Fruit fly (Drosophila melanogaster) whole organism, embryonic: ENCODE data around the gene CG17959.

Source experiments
- Asciz ChIP-seq: fragments of 200-800 bp; sonication (Bioruptor generic); optimal IDR thresholded peaks from 2 replicates; lab custom pipeline; 2017; ENCODE audit warnings: missing biosample characterization, mild to moderate bottlenecking, missing genetic modification characterization, missing genetic modification reagents
- CG11560 ChIP-seq: fragments of 200-800 bp; sonication (Bioruptor generic); IDR thresholded peaks from 3 replicates; pipeline ENCODE4 v1.3.6; 2022; ENCODE audit warnings: missing biosample characterization, missing genetic modification characterization
- CG12219 ChIP-seq: fragments of 200-800 bp; sonication (Bioruptor generic); optimal IDR thresholded peaks from 3 replicates; lab custom pipeline; 2018; ENCODE audit warnings: missing biosample characterization, mild to moderate bottlenecking, missing genetic modification characterization
- CG12299 ChIP-seq: fragments of 200-800 bp; sonication (Bioruptor generic); optimal IDR thresholded peaks from 2 replicates; lab custom pipeline; 2018; ENCODE audit warnings: missing biosample characterization, mild to moderate bottlenecking, missing genetic modification characterization
- CG12391 ChIP-seq: fragments of 200-800 bp; sonication (Bioruptor generic); optimal IDR thresholded peaks from 3 replicates; lab custom pipeline; 2018; ENCODE audit warnings: missing biosample characterization, mild to moderate bottlenecking, missing genetic modification characterization, moderate library complexity
- CG12942 ChIP-seq: fragments of 200-800 bp; sonication (Bioruptor generic); optimal IDR thresholded peaks from 3 replicates; lab custom pipeline; 2016; ENCODE audit warnings: missing biosample characterization, missing genetic modification characterization
- CG14710 ChIP-seq: fragments of 200-800 bp; sonication (Bioruptor generic); optimal IDR thresholded peaks from 3 replicates; lab custom pipeline; 2019; ENCODE audit warnings: missing biosample characterization, mild to moderate bottlenecking, missing genetic modification characterization, moderate library complexity
- CG15696 ChIP-seq: fragments of 200-800 bp; sonication (Bioruptor generic); optimal IDR thresholded peaks from 2 replicates; lab custom pipeline; 2019; ENCODE audit warnings: missing biosample characterization, mild to moderate bottlenecking, missing genetic modification characterization, moderate library complexity
- CG1603 ChIP-seq: fragments of 200-800 bp; sonication (Bioruptor generic); optimal IDR thresholded peaks from 2 replicates; lab custom pipeline; 2019; ENCODE audit warnings: missing biosample characterization, mild to moderate bottlenecking, missing genetic modification characterization, moderate library complexity
- CG1832 ChIP-seq: fragments of 200-800 bp; sonication (Bioruptor generic); optimal IDR thresholded peaks from 2 replicates; lab custom pipeline; 2017; ENCODE audit warnings: missing biosample characterization, mild to moderate bottlenecking, missing genetic modification characterization, inconsistent platforms
- CG2120 ChIP-seq: fragments of 200-800 bp; sonication (Bioruptor generic); optimal IDR thresholded peaks from 3 replicates; lab custom pipeline; 2016; ENCODE audit warnings: missing biosample characterization, missing genetic modification characterization
- CG34422 ChIP-seq: fragments of 200-800 bp; sonication (Bioruptor generic); IDR thresholded peaks from 3 replicates; pipeline ENCODE4 v1.3.6; 2022; ENCODE audit warnings: missing biosample characterization, missing genetic modification characterization
- CG3838 ChIP-seq: fragments of 200-800 bp; sonication (Bioruptor generic); optimal IDR thresholded peaks from 3 replicates; lab custom pipeline; 2016; ENCODE audit warnings: missing biosample characterization, missing genetic modification characterization
- CG4707 ChIP-seq: fragments of 200-800 bp; sonication (Bioruptor generic); optimal IDR thresholded peaks from 2 replicates; lab custom pipeline; 2018; ENCODE audit warnings: missing biosample characterization, mild to moderate bottlenecking, missing genetic modification characterization, moderate library complexity
- CG8478 ChIP-seq: fragments of >200 bp; optimal IDR thresholded peaks from 2 replicates; lab custom pipeline; 2018
- CG9727 ChIP-seq: fragments of 200-800 bp; sonication (Bioruptor generic); optimal IDR thresholded peaks from 3 replicates; lab custom pipeline; 2017; ENCODE audit warnings: missing biosample characterization, mild to moderate bottlenecking, missing genetic modification characterization
- CG9932 ChIP-seq: fragments of 200-800 bp; sonication (Bioruptor generic); IDR thresholded peaks from 2 replicates; pipeline ENCODE4 v1.3.6; 2022; ENCODE audit warnings: missing biosample characterization, missing genetic modification characterization
- CTCF ChIP-seq: fragments of 200-800 bp; sonication (Bioruptor generic); optimal IDR thresholded peaks from 2 replicates; lab custom pipeline; 2017; ENCODE audit warnings: missing biosample characterization, mild to moderate bottlenecking, missing genetic modification characterization, moderate library complexity
- CrebB ChIP-seq: fragments of 200-800 bp; sonication (Bioruptor generic); optimal IDR thresholded peaks from 3 replicates; lab custom pipeline; 2018; ENCODE audit warnings: missing biosample characterization, mild to moderate bottlenecking, missing genetic modification characterization
- Doc2 ChIP-seq: fragments of 200-800 bp; sonication (Bioruptor generic); IDR thresholded peaks from 2 replicates; pipeline ENCODE4 v1.3.6; 2022; ENCODE audit warnings: missing biosample characterization, missing genetic modification characterization
- Dref ChIP-seq: fragments of 200-800 bp; sonication (Bioruptor generic); IDR thresholded peaks from 2 replicates; pipeline ENCODE4 v1.3.6; 2022; ENCODE audit warnings: missing biosample characterization, missing genetic modification characterization
- Hmx ChIP-seq: fragments of 200-800 bp; sonication (Bioruptor generic); optimal IDR thresholded peaks from 2 replicates; lab custom pipeline; 2016; ENCODE audit warnings: missing biosample characterization, missing genetic modification characterization
- Hr39 ChIP-seq: fragments of >200 bp; optimal IDR thresholded peaks from 2 replicates; lab custom pipeline; 2017
- NK7.1 ChIP-seq: fragments of 200-800 bp; sonication (Bioruptor generic); optimal IDR thresholded peaks from 3 replicates; lab custom pipeline; 2016; ENCODE audit warnings: missing biosample characterization, missing genetic modification characterization
- Neu2 ChIP-seq: fragments of 200-800 bp; sonication (Bioruptor generic); optimal IDR thresholded peaks from 3 replicates; lab custom pipeline; 2016; ENCODE audit warnings: missing biosample characterization, missing genetic modification characterization, borderline replicate concordance
- PHDP ChIP-seq: fragments of 200-800 bp; sonication (Bioruptor generic); optimal IDR thresholded peaks from 3 replicates; lab custom pipeline; 2018; ENCODE audit warnings: missing biosample characterization, mild to moderate bottlenecking, missing genetic modification characterization, moderate library complexity
- Pdp1 ChIP-seq, 2 experiments: fragments of 200-800 bp; sonication (Bioruptor generic); optimal IDR thresholded peaks; 3 replicates each; lab custom pipeline; 2016; ENCODE audit warnings: missing biosample characterization in 2 of 2, missing genetic modification characterization in 2 of 2, mild to moderate bottlenecking in 1 of 2, moderate library complexity in 1 of 2
- Sin3A ChIP-seq: fragments of >200 bp; optimal IDR thresholded peaks from 2 replicates; lab custom pipeline; 2018
- cg ChIP-seq: fragments of 200-800 bp; sonication (Bioruptor generic); optimal IDR thresholded peaks from 3 replicates; lab custom pipeline; 2019; ENCODE audit warnings: missing biosample characterization, mild to moderate bottlenecking, missing genetic modification characterization, moderate library complexity
- chinmo ChIP-seq: fragments of 200-800 bp; sonication (Bioruptor generic); IDR thresholded peaks from 4 replicates; pipeline ENCODE4 v1.3.6; 2022; ENCODE audit warnings: missing biosample characterization, missing genetic modification characterization; ENCODE audit not compliant: partially characterized antibody
- crol ChIP-seq: fragments of 200-800 bp; sonication (Bioruptor generic); IDR thresholded peaks from 2 replicates; pipeline ENCODE4 v1.3.6; 2022; ENCODE audit warnings: missing biosample characterization, missing genetic modification characterization
- fu2 ChIP-seq: fragments of 200-800 bp; sonication (Bioruptor generic); optimal IDR thresholded peaks from 2 replicates; lab custom pipeline; 2016; ENCODE audit warnings: missing biosample characterization, missing genetic modification characterization
- gcm ChIP-seq: fragments of 200-800 bp; sonication (Bioruptor generic); optimal IDR thresholded peaks from 2 replicates; lab custom pipeline; 2019; ENCODE audit warnings: missing biosample characterization, mild to moderate bottlenecking, missing genetic modification characterization, moderate library complexity
- gfzf ChIP-seq: fragments of 200-800 bp; sonication (Bioruptor generic); optimal IDR thresholded peaks from 2 replicates; lab custom pipeline; 2016; ENCODE audit warnings: missing biosample characterization, mild to moderate bottlenecking, missing genetic modification characterization, moderate library complexity
- gro ChIP-seq: fragments of 200-800 bp; sonication (Bioruptor generic); optimal IDR thresholded peaks from 2 replicates; lab custom pipeline; 2016; ENCODE audit warnings: missing biosample characterization, missing genetic modification characterization
- gsb-n ChIP-seq: fragments of 200-800 bp; sonication (Bioruptor generic); optimal IDR thresholded peaks from 3 replicates; lab custom pipeline; 2018; ENCODE audit warnings: missing biosample characterization, mild to moderate bottlenecking, missing genetic modification characterization
- gt ChIP-seq: fragments of 200-800 bp; sonication (Bioruptor generic); IDR thresholded peaks from 2 replicates; pipeline ENCODE4 v1.3.6; 2022; ENCODE audit warnings: missing biosample characterization, missing genetic modification characterization
- lov ChIP-seq, 2 experiments: fragments of 200-800 bp in 1 of 2; fragments of >200 bp in 1 of 2; sonication (Bioruptor generic) in 1 of 2; IDR thresholded peaks in 1 of 2; optimal IDR thresholded peaks in 1 of 2; 2 replicates in 1 of 2; 3 replicates in 1 of 2; pipeline versions ENCODE4 v1.3.6 to Lab custom; 2017 to 2022; ENCODE audit warnings: missing biosample characterization in 1 of 2, missing genetic modification characterization in 1 of 2
- mirr ChIP-seq: fragments of 200-800 bp; sonication (Bioruptor generic); optimal IDR thresholded peaks from 3 replicates; lab custom pipeline; 2018; ENCODE audit warnings: missing biosample characterization, mild to moderate bottlenecking, missing genetic modification characterization
- nerfin-2 ChIP-seq: fragments of 200-800 bp; sonication (Bioruptor generic); IDR thresholded peaks from 2 replicates; pipeline ENCODE4 v1.3.6; 2022; ENCODE audit warnings: missing biosample characterization, missing genetic modification characterization; ENCODE audit not compliant: partially characterized antibody
- org-1 ChIP-seq: fragments of 200-800 bp; sonication (Bioruptor generic); optimal IDR thresholded peaks from 2 replicates; lab custom pipeline; 2017; ENCODE audit warnings: missing biosample characterization, missing genetic modification characterization
- phol ChIP-seq: fragments of 200-800 bp; sonication (Bioruptor generic); optimal IDR thresholded peaks from 3 replicates; lab custom pipeline; 2018; ENCODE audit warnings: missing biosample characterization, mild to moderate bottlenecking, missing genetic modification characterization, moderate library complexity
- pros ChIP-seq: fragments of 200-800 bp; sonication (Bioruptor generic); optimal IDR thresholded peaks from 3 replicates; lab custom pipeline; 2019; ENCODE audit warnings: missing biosample characterization, mild to moderate bottlenecking, missing genetic modification characterization, moderate library complexity
- pum ChIP-seq: fragments of 200-800 bp; sonication (Bioruptor generic); optimal IDR thresholded peaks from 2 replicates; lab custom pipeline; 2016; ENCODE audit warnings: missing biosample characterization, missing genetic modification characterization
- salm ChIP-seq: fragments of 200-800 bp; sonication (Bioruptor generic); optimal IDR thresholded peaks from 2 replicates; lab custom pipeline; 2018; ENCODE audit warnings: missing biosample characterization, mild to moderate bottlenecking, missing genetic modification characterization
- sens ChIP-seq: fragments of 200-800 bp; sonication (Bioruptor generic); peaks from one replicate; lab custom pipeline; 2016; ENCODE audit warnings: missing biosample characterization, missing genetic modification characterization
- slou ChIP-seq: fragments of 200-800 bp; sonication (Bioruptor generic); optimal IDR thresholded peaks from 3 replicates; lab custom pipeline; 2016; ENCODE audit warnings: missing biosample characterization, missing genetic modification characterization
- sr ChIP-seq: fragments of 200-800 bp; sonication (Bioruptor generic); IDR thresholded peaks from 3 replicates; pipeline ENCODE4 v1.3.6; 2022; ENCODE audit warnings: missing biosample characterization, missing genetic modification characterization
- tll ChIP-seq, 2 experiments: fragments of 200-800 bp in 1 of 2; fragments of >200 bp in 1 of 2; sonication (Bioruptor generic) in 1 of 2; optimal IDR thresholded peaks; 2 replicates each; lab custom pipeline; 2017 to 2019; ENCODE audit warnings: missing biosample characterization in 2 of 2, missing genetic modification characterization in 2 of 2, mild to moderate bottlenecking in 1 of 2, moderate library complexity in 1 of 2
- tup ChIP-seq: fragments of 200-800 bp; sonication (Bioruptor generic); optimal IDR thresholded peaks from 2 replicates; lab custom pipeline; 2016; ENCODE audit warnings: missing biosample characterization, mild to moderate bottlenecking, missing genetic modification characterization, moderate library complexity
- zfh2 ChIP-seq: fragments of 200-800 bp; sonication (Bioruptor generic); optimal IDR thresholded peaks from 2 replicates; lab custom pipeline; 2016; ENCODE audit warnings: missing biosample characterization, missing genetic modification characterization

The CG17959 gene

DNA sequence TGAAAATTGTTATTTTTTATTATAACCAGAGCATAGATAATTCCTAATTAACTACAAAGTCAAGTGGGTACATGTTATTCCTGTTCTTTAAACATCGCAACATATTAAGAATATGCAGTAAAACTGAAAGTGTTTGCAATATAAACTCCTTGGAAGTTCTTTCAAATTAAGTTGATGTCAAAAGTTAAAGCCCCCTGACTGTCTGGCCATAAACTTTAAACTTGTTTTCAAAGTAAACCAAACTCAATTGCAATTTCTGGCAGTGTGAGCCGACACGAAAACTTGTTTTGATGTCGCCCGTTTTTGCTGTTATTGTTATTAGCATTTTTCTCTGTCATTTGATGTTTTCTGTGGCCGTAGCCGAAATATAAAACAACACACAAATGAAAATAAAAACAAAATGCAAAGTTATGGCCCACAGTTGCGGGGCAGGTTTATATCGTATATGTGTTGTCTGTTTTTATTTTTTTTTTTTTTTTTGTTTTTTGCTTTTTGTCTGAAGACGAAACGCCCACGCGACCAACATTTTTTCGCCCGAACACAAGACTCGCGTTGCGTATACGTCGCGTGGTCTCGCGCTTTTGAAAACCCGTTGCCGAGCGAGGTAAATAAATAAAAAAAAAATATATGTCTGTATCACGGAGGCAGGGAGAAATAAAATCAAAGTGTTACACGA, 46.3 kb downstream of the CG17959 start (continued):
- TF ChIP-seq Hmx (no peak), CG12942 (GFP tag; lab: Kevin White, UChicago) (no peak), CG3838 (no peak), NK7.1 (no peak), gt (no peak), Hr39 (lab: Kevin White, UChicago) (no peak), CG14710 (tag; lab: Kevin White, UChicago) (no peak), tup (GFP tag; lab: Kevin White, UChicago) (no peak), slou (GFP tag; lab: Kevin White, UChicago) (no peak), Neu2 (GFP tag; lab: Kevin White, UChicago) (no peak), CTCF (GFP tag; lab: Kevin White, UChicago) (no peak), gfzf (GFP tag; lab: Kevin White, UChicago) (no peak), PHDP (tag; lab: Kevin White, UChicago) (peak; percentile 29), phol (tag; lab: Kevin White, UChicago) (peak; percentile 32), chinmo (GFP tag; lab: Robert Waterston, UW) (0 out of 4 replicates have a peak, but pooled peaks have one; percentile 40), Dref (no peak), sens (GFP tag; lab: Kevin White, UChicago) (peak; percentile 75), salm (tag; lab: Kevin White, UChicago) (no peak), zfh2 (GFP tag; lab: Kevin White, UChicago) (peak; percentile 12), fu2 (GFP tag; lab: Kevin White, UChicago) (no peak), CG15696 (tag; lab: Kevin White, UChicago) (no peak), CG11560 (tag; lab: Robert Waterston, UW) (no peak), CG1832 (no peak), CG12391 (peak; percentile 13), gcm (GFP tag; lab: Kevin White, UChicago) (no peak), CG1603 (tag; lab: Kevin White, UChicago) (peak; percentile 4), sr (peak; percentile 82; the same call in 2 of the 3 replicates), CG34422 (GFP tag; lab: Robert Waterston, UW) (no peak), pros (GFP tag; lab: Kevin White, UChicago) (no peak), Sin3A (no peak), gro (GFP tag; lab: Kevin White, UChicago) (no peak), lov (optimal IDR thresholded peaks at IDR 0.05; lab: Kevin White, UChicago) (no peak), lov (GFP tag; IDR thresholded peaks at IDR 0.05; lab: Robert Waterston, UW) (0 out of 3 replicates have a peak, but pooled peaks have one; percentile 13), CrebB (tag; lab: Kevin White, UChicago) (no peak), Pdp1 (GFP tag; optimal IDR thresholded peaks at IDR 0.05; lab: Kevin White, UChicago) (no peak), CG12219 (GFP tag; lab: Kevin White, UChicago) (no peak), CG4707 (no peak), Doc2 (GFP tag; lab: Robert Waterston, UW) (no peak), pum (GFP tag; lab: Kevin White, UChicago) (no peak), CG2120 (GFP tag; lab: Kevin White, UChicago) (peak; percentile 27), CG9727 (no peak), cg (GFP tag; lab: Kevin White, UChicago) (no peak), org-1 (no peak), mirr (GFP tag; lab: Kevin White, UChicago) (no peak), CG12299 (tag; lab: Kevin White, UChicago) (no peak), tll (GFP tag; optimal IDR thresholded peaks at IDR 0.05; lab: Kevin White, UChicago) (no peak), crol (GFP tag; lab: Robert Waterston, UW) (no peak), CG9932 (GFP tag; lab: Robert Waterston, UW) (peak; percentile 60), nerfin-2 (GFP tag; lab: Robert Waterston, UW) (no peak), Asciz (GFP tag; lab: Kevin White, UChicago) (no peak), CG8478 (lab: Kevin White, UChicago) (no peak), gsb-n (tag; lab: Kevin White, UChicago) (no peak)
